Fruit fly (Drosophila melanogaster) whole organism, embryonic: ENCODE data around the gene Fer3HCH.

Experiments used
- Asciz ChIP-seq: fragments of 200-800 bp; sonication (Bioruptor generic); optimal IDR thresholded peaks from 2 replicates; lab custom pipeline; 2017; ENCODE audit warnings: missing biosample characterization, mild to moderate bottlenecking, missing genetic modification characterization, missing genetic modification reagents
- BEAF-32 ChIP-seq: fragments of 200-800 bp; sonication (Bioruptor generic); optimal IDR thresholded peaks from 3 replicates; lab custom pipeline; 2017; ENCODE audit warnings: missing biosample characterization, missing genetic modification characterization, mild to moderate bottlenecking, moderate library complexity, missing genetic modification reagents
- CG13424 ChIP-seq: fragments of 200-800 bp; sonication (Bioruptor generic); optimal IDR thresholded peaks from 2 replicates; lab custom pipeline; 2019; ENCODE audit warnings: missing biosample characterization, mild to moderate bottlenecking, missing genetic modification characterization, moderate library complexity
- CG1603 ChIP-seq: fragments of 200-800 bp; sonication (Bioruptor generic); optimal IDR thresholded peaks from 2 replicates; lab custom pipeline; 2019; ENCODE audit warnings: missing biosample characterization, mild to moderate bottlenecking, missing genetic modification characterization, moderate library complexity
- CG18262 ChIP-seq: fragments of 200-800 bp; optimal IDR thresholded peaks from 3 replicates; lab custom pipeline; 2019; ENCODE audit warnings: missing biosample characterization, mild to moderate bottlenecking, missing genetic modification characterization, moderate library complexity
- CG2120 ChIP-seq: fragments of 200-800 bp; sonication (Bioruptor generic); optimal IDR thresholded peaks from 3 replicates; lab custom pipeline; 2016; ENCODE audit warnings: missing biosample characterization, missing genetic modification characterization
- CG2712 ChIP-seq: fragments of 200-800 bp; optimal IDR thresholded peaks from 3 replicates; lab custom pipeline; 2019; ENCODE audit warnings: missing biosample characterization, mild to moderate bottlenecking, missing genetic modification characterization, moderate library complexity
- CG30403 ChIP-seq: fragments of 200-800 bp; sonication (Bioruptor generic); optimal IDR thresholded peaks from 3 replicates; lab custom pipeline; 2016; ENCODE audit warnings: missing biosample characterization, missing genetic modification characterization
- CG3281 ChIP-seq: fragments of 200-800 bp; sonication (Bioruptor generic); optimal IDR thresholded peaks from 3 replicates; lab custom pipeline; 2017; ENCODE audit warnings: missing biosample characterization, mild to moderate bottlenecking, missing genetic modification characterization
- CG34422 ChIP-seq: fragments of 200-800 bp; sonication (Bioruptor generic); IDR thresholded peaks from 3 replicates; pipeline ENCODE4 v1.3.6; 2022; ENCODE audit warnings: missing biosample characterization, missing genetic modification characterization
- CG3847 ChIP-seq: fragments of 200-800 bp; sonication (Bioruptor generic); IDR thresholded peaks from 2 replicates; pipeline ENCODE4 v1.3.6; 2022; ENCODE audit warnings: missing biosample characterization, missing genetic modification characterization
- CG4328 ChIP-seq: fragments of 200-800 bp; sonication (Bioruptor generic); optimal IDR thresholded peaks from 3 replicates; lab custom pipeline; 2017; ENCODE audit warnings: missing biosample characterization, missing genetic modification reagents, missing genetic modification characterization
- CG43689 ChIP-seq: fragments of 200-800 bp; sonication (Bioruptor generic); IDR thresholded peaks from 2 replicates; pipeline ENCODE4 v1.3.6; 2022; ENCODE audit warnings: missing biosample characterization, missing genetic modification characterization
- CG7556 ChIP-seq: fragments of 200-800 bp; sonication (Bioruptor generic); optimal IDR thresholded peaks from 2 replicates; lab custom pipeline; 2017; ENCODE audit warnings: missing biosample characterization, mild to moderate bottlenecking, missing genetic modification characterization
- CG7839 ChIP-seq: fragments of 200-800 bp; sonication (Bioruptor generic); optimal IDR thresholded peaks from 3 replicates; lab custom pipeline; 2018; ENCODE audit warnings: missing biosample characterization, mild to moderate bottlenecking, missing genetic modification characterization, moderate library complexity
- CG8388 ChIP-seq: fragments of 200-800 bp; sonication (Bioruptor generic); optimal IDR thresholded peaks from 2 replicates; lab custom pipeline; 2019; ENCODE audit warnings: missing biosample characterization, mild to moderate bottlenecking, missing genetic modification characterization, moderate library complexity
- CG8478 ChIP-seq: fragments of >200 bp; optimal IDR thresholded peaks from 2 replicates; lab custom pipeline; 2018
- CHES-1-like ChIP-seq: fragments of 200-800 bp; sonication (Bioruptor generic); optimal IDR thresholded peaks from 2 replicates; lab custom pipeline; 2016; ENCODE audit warnings: missing biosample characterization, missing genetic modification characterization
- Deaf1 ChIP-seq: fragments of 200-800 bp; optimal IDR thresholded peaks from 3 replicates; lab custom pipeline; 2019; ENCODE audit warnings: missing biosample characterization, mild to moderate bottlenecking, missing genetic modification characterization, moderate library complexity
- Dek ChIP-seq: fragments of 200-800 bp; sonication (Bioruptor generic); optimal IDR thresholded peaks from 3 replicates; lab custom pipeline; 2019; ENCODE audit warnings: missing biosample characterization, mild to moderate bottlenecking, missing genetic modification characterization, moderate library complexity
- Dip3 ChIP-seq: fragments of 200-800 bp; sonication (Bioruptor generic); optimal IDR thresholded peaks from 3 replicates; lab custom pipeline; 2016; ENCODE audit warnings: missing biosample characterization, missing genetic modification characterization
- Doc3 ChIP-seq: fragments of 200-800 bp; sonication (Bioruptor generic); IDR thresholded peaks from 3 replicates; pipeline ENCODE4 v1.3.6; 2022; ENCODE audit warnings: missing biosample characterization, missing genetic modification characterization; ENCODE audit not compliant: partially characterized antibody
- Dp ChIP-seq: fragments of 200-800 bp; sonication (Bioruptor generic); optimal IDR thresholded peaks from 2 replicates; lab custom pipeline; 2018; ENCODE audit warnings: missing biosample characterization, mild to moderate bottlenecking, missing genetic modification characterization, moderate library complexity
- Drgx ChIP-seq: fragments of 200-800 bp; sonication (Bioruptor generic); IDR thresholded peaks from 2 replicates; pipeline ENCODE4 v1.3.6; 2022; ENCODE audit warnings: missing biosample characterization, missing genetic modification characterization
- Eip74EF ChIP-seq, 2 experiments: fragments of 200-800 bp in 1 of 2; fragments of >200 bp in 1 of 2; sonication (Bioruptor generic) in 1 of 2; optimal IDR thresholded peaks; 2 replicates each; lab custom pipeline; 2017 to 2019; ENCODE audit warnings: missing biosample characterization in 2 of 2, missing genetic modification characterization in 2 of 2, mild to moderate bottlenecking in 1 of 2, moderate library complexity in 1 of 2
- HLHmδ ChIP-seq: fragments of 200-800 bp; sonication (Bioruptor generic); optimal IDR thresholded peaks from 2 replicates; lab custom pipeline; 2018; ENCODE audit warnings: missing biosample characterization, mild to moderate bottlenecking, missing genetic modification characterization, moderate library complexity
- HmgD ChIP-seq: fragments of 200-800 bp; sonication (Bioruptor generic); optimal IDR thresholded peaks from 3 replicates; lab custom pipeline; 2016; ENCODE audit warnings: missing biosample characterization, missing genetic modification characterization
- Hmr ChIP-seq: fragments of 200-800 bp; sonication (Bioruptor generic); optimal IDR thresholded peaks from 3 replicates; lab custom pipeline; 2017; ENCODE audit warnings: mild to moderate bottlenecking, missing biosample characterization, missing genetic modification reagents, missing genetic modification characterization
- Hmx ChIP-seq: fragments of 200-800 bp; sonication (Bioruptor generic); optimal IDR thresholded peaks from 2 replicates; lab custom pipeline; 2016; ENCODE audit warnings: missing biosample characterization, missing genetic modification characterization
- Nf-YB ChIP-seq: fragments of 200-800 bp; sonication (Bioruptor generic); optimal IDR thresholded peaks from 3 replicates; lab custom pipeline; 2019; ENCODE audit warnings: missing biosample characterization, mild to moderate bottlenecking, missing genetic modification characterization, moderate library complexity
- Oli ChIP-seq: fragments of 200-800 bp; sonication (Bioruptor generic); optimal IDR thresholded peaks from 2 replicates; lab custom pipeline; 2018; ENCODE audit warnings: missing biosample characterization, mild to moderate bottlenecking, missing genetic modification characterization, moderate library complexity
- Sry-δ ChIP-seq: fragments of 200-800 bp; sonication (Bioruptor generic); optimal IDR thresholded peaks from 2 replicates; lab custom pipeline; 2016; ENCODE audit warnings: missing biosample characterization, missing genetic modification characterization
- Stat92E ChIP-seq, 3 experiments: fragments of >200 bp in 2 of 3; fragments of 200-800 bp in 1 of 3; sonication (Bioruptor generic) in 1 of 3; optimal IDR thresholded peaks; 2 replicates each; lab custom pipeline; 2017 to 2019; ENCODE audit warnings: missing biosample characterization in 3 of 3, missing genetic modification characterization in 3 of 3, mild to moderate bottlenecking in 1 of 3, moderate library complexity in 1 of 3
- aop ChIP-seq: fragments of 200-800 bp; sonication (Bioruptor generic); IDR thresholded peaks from 2 replicates; pipeline ENCODE4 v1.3.6; 2022; ENCODE audit warnings: missing biosample characterization, missing genetic modification characterization
- bigmax ChIP-seq: fragments of 200-800 bp; sonication (Bioruptor generic); optimal IDR thresholded peaks from 2 replicates; lab custom pipeline; 2018; ENCODE audit warnings: missing biosample characterization, mild to moderate bottlenecking, missing genetic modification characterization
- crc ChIP-seq: fragments of 200-800 bp; sonication (Bioruptor generic); optimal IDR thresholded peaks from 2 replicates; lab custom pipeline; 2016; ENCODE audit warnings: missing biosample characterization, missing genetic modification characterization
- croc ChIP-seq: fragments of 200-800 bp; sonication (Bioruptor generic); conservative IDR thresholded peaks from 3 replicates; pipeline ENCODE4 v1.3.6; 2022; ENCODE audit warnings: missing biosample characterization, missing genetic modification characterization
- crol ChIP-seq: fragments of 200-800 bp; sonication (Bioruptor generic); IDR thresholded peaks from 2 replicates; pipeline ENCODE4 v1.3.6; 2022; ENCODE audit warnings: missing biosample characterization, missing genetic modification characterization
- da ChIP-seq: fragments of 200-800 bp; sonication (Bioruptor generic); optimal IDR thresholded peaks from 2 replicates; lab custom pipeline; 2016; ENCODE audit warnings: missing biosample characterization, missing genetic modification characterization
- dmrt11E ChIP-seq: fragments of 200-800 bp; sonication (Bioruptor generic); optimal IDR thresholded peaks from 3 replicates; lab custom pipeline; 2018; ENCODE audit warnings: missing biosample characterization, mild to moderate bottlenecking, missing genetic modification characterization, moderate library complexity
- exex ChIP-seq: fragments of 200-800 bp; sonication (Bioruptor generic); optimal IDR thresholded peaks from 4 replicates; lab custom pipeline; 2018; ENCODE audit warnings: missing biosample characterization, mild to moderate bottlenecking, missing genetic modification characterization, moderate library complexity
- mld ChIP-seq: fragments of 200-800 bp; sonication (Bioruptor generic); IDR thresholded peaks from 3 replicates; pipeline ENCODE4 v1.3.6; 2022; ENCODE audit warnings: missing biosample characterization, missing genetic modification characterization; ENCODE audit not compliant: partially characterized antibody
- nau ChIP-seq: fragments of 200-800 bp; sonication (Bioruptor generic); optimal IDR thresholded peaks from 3 replicates; lab custom pipeline; 2017; ENCODE audit warnings: missing biosample characterization, mild to moderate bottlenecking, missing genetic modification characterization, missing genetic modification reagents
- seq ChIP-seq: fragments of 200-800 bp; sonication (Bioruptor generic); IDR thresholded peaks from 2 replicates; pipeline ENCODE4 v1.3.6; 2022; ENCODE audit warnings: missing biosample characterization, missing genetic modification characterization
- tap ChIP-seq: fragments of 200-800 bp; optimal IDR thresholded peaks from 3 replicates; lab custom pipeline; 2019; ENCODE audit warnings: missing biosample characterization, mild to moderate bottlenecking, missing genetic modification characterization, moderate library complexity
- tgo ChIP-seq: fragments of 200-800 bp; sonication (Bioruptor generic); IDR thresholded peaks from 3 replicates; pipeline ENCODE4 v1.3.6; 2022; ENCODE audit warnings: missing biosample characterization, missing genetic modification characterization
- tll ChIP-seq, 2 experiments: fragments of 200-800 bp in 1 of 2; fragments of >200 bp in 1 of 2; sonication (Bioruptor generic) in 1 of 2; optimal IDR thresholded peaks; 2 replicates each; lab custom pipeline; 2017 to 2019; ENCODE audit warnings: missing biosample characterization in 2 of 2, missing genetic modification characterization in 2 of 2, mild to moderate bottlenecking in 1 of 2, moderate library complexity in 1 of 2
- tup ChIP-seq: fragments of 200-800 bp; sonication (Bioruptor generic); optimal IDR thresholded peaks from 2 replicates; lab custom pipeline; 2016; ENCODE audit warnings: missing biosample characterization, mild to moderate bottlenecking, missing genetic modification characterization, moderate library complexity
- wdn ChIP-seq: fragments of 200-800 bp; sonication (Bioruptor generic); IDR thresholded peaks from 2 replicates; pipeline ENCODE4 v1.3.6; 2022; ENCODE audit warnings: missing biosample characterization, missing genetic modification characterization

The Fer3HCH gene

DNA sequence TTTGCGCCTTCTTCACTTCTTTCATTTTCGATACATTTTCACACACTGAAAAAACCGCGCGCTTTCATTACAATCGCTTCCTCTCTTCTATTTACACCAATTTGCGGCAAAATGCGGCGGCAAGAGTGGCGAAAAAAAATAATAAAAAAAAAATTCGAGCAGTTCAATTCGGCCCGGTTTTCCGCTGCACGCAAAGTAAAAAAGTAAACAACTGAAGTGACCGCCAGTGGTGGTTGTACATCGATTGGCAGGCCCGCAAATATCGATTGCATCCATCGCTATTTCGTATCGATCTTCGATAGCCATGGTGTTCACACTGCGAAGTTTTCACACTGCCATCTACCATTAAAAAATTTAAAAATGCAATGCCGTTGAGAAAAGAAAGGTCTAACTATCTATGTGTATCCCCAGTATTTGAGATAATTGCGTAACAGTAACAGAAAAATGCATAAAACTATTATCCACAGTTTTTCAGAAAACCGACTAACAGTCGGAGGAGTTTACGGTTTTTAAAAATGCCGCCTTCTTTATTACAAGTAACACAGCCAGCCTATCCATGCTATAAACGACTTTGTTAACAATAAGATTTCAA, 4.3 kb upstream of the Fer3HCH start, which contains the start of gene Chpf (continued):
- TF ChIP-seq CG13424 (tag; lab: Kevin White, UChicago) (no peak), Doc3 (peak; percentile 50; the same call in 1 of the 3 replicates), CG18262 (tag; lab: Kevin White, UChicago) (no peak), da (GFP tag; lab: Kevin White, UChicago) (no peak), Nf-YB (GFP tag; lab: Kevin White, UChicago) (no peak), tup (GFP tag; lab: Kevin White, UChicago) (no peak), dmrt11E (tag; lab: Kevin White, UChicago) (no peak), Dip3 (GFP tag; lab: Kevin White, UChicago) (no peak), wdn (GFP tag; lab: Robert Waterston, UW) (no peak), CG1603 (tag; lab: Kevin White, UChicago) (peak; percentile 32), crol (GFP tag; lab: Robert Waterston, UW) (no peak), tap (no peak), Drgx (peak; percentile 30), mld (GFP tag; lab: Robert Waterston, UW) (peak; percentile 59; the same call in 2 of the 3 replicates), CG3281 (GFP tag; lab: Kevin White, UChicago) (no peak), Hmr (GFP tag; lab: Kevin White, UChicago) (no peak), Asciz (GFP tag; lab: Kevin White, UChicago) (no peak), CHES-1-like (GFP tag; lab: Kevin White, UChicago) (peak; percentile 34), Stat92E (GFP tag; optimal IDR thresholded peaks at IDR 0.05; lab: Kevin White, UChicago) (no peak), CG30403 (GFP tag; lab: Kevin White, UChicago) (no peak), aop (no peak), CG7839 (tag; lab: Kevin White, UChicago) (no peak), Eip74EF (GFP tag; optimal IDR thresholded peaks at IDR 0.05; lab: Kevin White, UChicago) (no peak), CG4328 (GFP tag; lab: Kevin White, UChicago) (no peak), HmgD (GFP tag; lab: Kevin White, UChicago) (no peak), Hmx (GFP tag; lab: Kevin White, UChicago) (no peak), crc (GFP tag; lab: Kevin White, UChicago) (no peak), CG8388 (no peak), CG43689 (no peak), Dp (GFP tag; lab: Kevin White, UChicago) (peak; percentile 70), BEAF-32 (GFP tag; lab: Kevin White, UChicago) (peak; percentile 83), tll (GFP tag; optimal IDR thresholded peaks at IDR 0.05; lab: Kevin White, UChicago) (no peak), Deaf1 (tag; lab: Kevin White, UChicago) (no peak), croc (no peak), CG2120 (no peak), Dek (tag; lab: Kevin White, UChicago) (no peak), bigmax (GFP tag; lab: Kevin White, UChicago) (no peak), HLHmδ (GFP tag; lab: Kevin White, UChicago) (no peak), exex (no peak), tgo (GFP tag; lab: Robert Waterston, UW) (no peak), CG2712 (no peak), CG7556 (GFP tag; lab: Kevin White, UChicago) (no peak), CG34422 (GFP tag; lab: Robert Waterston, UW) (peak; percentile 73; the same call in 1 of the 3 replicates), Sry-δ (GFP tag; lab: Kevin White, UChicago) (peak; percentile 91), Oli (no peak), CG8478 (no peak), CG3847 (GFP tag; lab: Robert Waterston, UW) (no peak), seq (GFP tag; lab: Robert Waterston, UW) (no peak), nau (GFP tag; lab: Kevin White, UChicago) (no peak)
